Worm (Caenorhabditis elegans) whole organism, late embryonic: ENCODE data around the gene pqn-71.
A peak's percentile ranks its signal among the peaks of the same experiment; 100 is the strongest.

Experiments used
- F13H6.1 ChIP-seq: sonication (generic microtip); optimal IDR thresholded peaks from 2 replicates; lab custom pipeline; 2016; ENCODE audit warnings: missing genetic modification characterization, missing compliant biosample characterization
- K02D7.2 ChIP-seq: sonication (generic microtip); optimal IDR thresholded peaks from 2 replicates; lab custom pipeline; 2017; ENCODE audit warnings: mild to moderate bottlenecking, missing genetic modification characterization, missing compliant biosample characterization
- K09A11.1 ChIP-seq: sonication (generic microtip); optimal IDR thresholded peaks from 2 replicates; lab custom pipeline; 2017; ENCODE audit warnings: antibody characterized with exemption, mild to moderate bottlenecking, missing genetic modification characterization, missing compliant biosample characterization; ENCODE audit not compliant: insufficient read depth
- T23F11.4 ChIP-seq: fragments of 200-800 bp; sonication (Bioruptor generic); optimal IDR thresholded peaks from 2 replicates; lab custom pipeline; 2018; ENCODE audit warnings: mild to moderate bottlenecking, missing genetic modification characterization, missing compliant biosample characterization
- Y22D7AL.16 ChIP-seq: sonication (generic microtip); optimal IDR thresholded peaks from 2 replicates; lab custom pipeline; 2016; ENCODE audit warnings: missing genetic modification characterization, missing compliant biosample characterization
- ama-1 ChIP-seq: fragments of 150-350 bp; optimal IDR thresholded peaks from 2 replicates; lab custom pipeline; 2014
- ceh-14 ChIP-seq: sonication (generic microtip); optimal IDR thresholded peaks from 2 replicates; lab custom pipeline; 2016; ENCODE audit warnings: missing genotype, missing genetic modification characterization, missing compliant biosample characterization
- ceh-18 ChIP-seq: sonication (generic microtip); optimal IDR thresholded peaks from 2 replicates; lab custom pipeline; 2016; ENCODE audit warnings: missing genetic modification characterization, missing compliant biosample characterization
- ceh-19 ChIP-seq: fragments of 200-800 bp; sonication (Bioruptor generic); optimal IDR thresholded peaks from 2 replicates; lab custom pipeline; 2018; ENCODE audit warnings: mild to moderate bottlenecking, missing genetic modification characterization, missing compliant biosample characterization
- ceh-2 ChIP-seq: sonication (generic microtip); optimal IDR thresholded peaks from 2 replicates; lab custom pipeline; 2016; ENCODE audit warnings: missing genotype, missing genetic modification characterization, missing compliant biosample characterization
- ceh-24 ChIP-seq: sonication (generic microtip); optimal IDR thresholded peaks from 2 replicates; lab custom pipeline; 2016; ENCODE audit warnings: mild to moderate bottlenecking, missing genetic modification characterization, missing compliant biosample characterization
- ceh-31 ChIP-seq: sonication (generic microtip); optimal IDR thresholded peaks from 2 replicates; lab custom pipeline; 2016; ENCODE audit warnings: missing genetic modification characterization, missing compliant biosample characterization
- ceh-34 ChIP-seq: sonication (generic microtip); optimal IDR thresholded peaks from 2 replicates; lab custom pipeline; 2016; ENCODE audit warnings: mild to moderate bottlenecking, missing genetic modification characterization, missing compliant biosample characterization
- ceh-45 ChIP-seq: fragments of 200-800 bp; sonication (Bioruptor generic); IDR thresholded peaks from 2 replicates; pipeline ENCODE4 v1.3.6; 2022; ENCODE audit warnings: missing genetic modification reagents, missing genetic modification characterization, missing compliant biosample characterization
- ceh-48 ChIP-seq: sonication (generic microtip); optimal IDR thresholded peaks from 2 replicates; lab custom pipeline; 2016; ENCODE audit warnings: missing genetic modification characterization, inconsistent platforms, missing compliant biosample characterization
- dmd-4 ChIP-seq: sonication (generic microtip); optimal IDR thresholded peaks from 2 replicates; lab custom pipeline; 2016; ENCODE audit warnings: borderline replicate concordance, missing genetic modification characterization, missing compliant biosample characterization
- elt-2 ChIP-seq: sonication (generic microtip); optimal IDR thresholded peaks from 2 replicates; lab custom pipeline; 2016; ENCODE audit warnings: missing genetic modification reagents, missing genetic modification characterization, missing compliant biosample characterization
- eyg-1 ChIP-seq: sonication (generic microtip); optimal IDR thresholded peaks from 2 replicates; lab custom pipeline; 2016; ENCODE audit warnings: missing genotype, missing genetic modification characterization, missing compliant biosample characterization
- fax-1 ChIP-seq: sonication (generic microtip); optimal IDR thresholded peaks from 2 replicates; lab custom pipeline; 2016; ENCODE audit warnings: missing genotype, missing genetic modification characterization, missing compliant biosample characterization
- fkh-6 ChIP-seq: sonication (generic microtip); optimal IDR thresholded peaks from 2 replicates; lab custom pipeline; 2016; ENCODE audit warnings: missing genetic modification characterization, missing compliant biosample characterization
- gmeb-2 ChIP-seq: sonication (generic microtip); optimal IDR thresholded peaks from 2 replicates; lab custom pipeline; 2016; ENCODE audit warnings: missing genetic modification characterization, inconsistent platforms, missing compliant biosample characterization
- hlh-13 ChIP-seq: fragments of 200-800 bp; sonication (Bioruptor generic); optimal IDR thresholded peaks from 2 replicates; lab custom pipeline; 2018; ENCODE audit warnings: mild to moderate bottlenecking, missing genetic modification characterization, missing compliant biosample characterization
- hlh-6 ChIP-seq: sonication (generic microtip); optimal IDR thresholded peaks from 2 replicates; lab custom pipeline; 2016; ENCODE audit warnings: missing genotype, missing genetic modification characterization, missing compliant biosample characterization
- hlh-8 ChIP-seq: sonication (generic microtip); optimal IDR thresholded peaks from 2 replicates; lab custom pipeline; 2016; ENCODE audit warnings: missing genotype, missing genetic modification characterization, missing compliant biosample characterization
- madf-2 ChIP-seq: sonication (generic microtip); optimal IDR thresholded peaks from 2 replicates; lab custom pipeline; 2017; ENCODE audit warnings: missing genetic modification characterization, missing compliant biosample characterization
- nhr-11 ChIP-seq: fragments of 150-350 bp; optimal IDR thresholded peaks from 2 replicates; lab custom pipeline; 2014; ENCODE audit warnings: missing biosample characterization, missing genetic modification characterization
- nhr-232 ChIP-seq: sonication (generic microtip); optimal IDR thresholded peaks from 2 replicates; lab custom pipeline; 2016; ENCODE audit warnings: missing genetic modification characterization, missing compliant biosample characterization
- odd-2 ChIP-seq: sonication (generic microtip); optimal IDR thresholded peaks from 2 replicates; lab custom pipeline; 2017; ENCODE audit warnings: antibody characterized with exemption, mild to moderate bottlenecking, missing genetic modification characterization, missing compliant biosample characterization
- pag-3 ChIP-seq: sonication (generic microtip); optimal IDR thresholded peaks from 2 replicates; lab custom pipeline; 2016; ENCODE audit warnings: missing compliant biosample characterization, missing genetic modification characterization, borderline replicate concordance
- pat-9 ChIP-seq: fragments of 200-800 bp; sonication (Bioruptor generic); optimal IDR thresholded peaks from 2 replicates; lab custom pipeline; 2018; ENCODE audit warnings: mild to moderate bottlenecking, missing genetic modification characterization, moderate library complexity, missing compliant biosample characterization
- pax-1 ChIP-seq: fragments of 150-350 bp; optimal IDR thresholded peaks from 2 replicates; lab custom pipeline; 2014; ENCODE audit warnings: missing biosample characterization, missing genetic modification characterization
- pha-2 ChIP-seq: sonication (generic microtip); optimal IDR thresholded peaks from 2 replicates; lab custom pipeline; 2017; ENCODE audit warnings: mild to moderate bottlenecking, missing genetic modification characterization, missing compliant biosample characterization
- pha-4 ChIP-seq: fragments of 150-350 bp; optimal IDR thresholded peaks from 2 replicates; lab custom pipeline; 2018; ENCODE audit warnings: missing biosample characterization, missing genetic modification reagents, missing genetic modification characterization
- pros-1 ChIP-seq: fragments of 150-350 bp; optimal IDR thresholded peaks from 2 replicates; lab custom pipeline; 2014; ENCODE audit warnings: missing biosample characterization, missing genetic modification reagents, missing genetic modification characterization
- sdc-2 ChIP-seq: sonication (generic microtip); optimal IDR thresholded peaks from 2 replicates; lab custom pipeline; 2016; ENCODE audit warnings: missing genotype, missing genetic modification characterization, missing compliant biosample characterization
- sox-2 ChIP-seq: fragments of 200-800 bp; sonication (Bioruptor generic); IDR thresholded peaks from 2 replicates; pipeline ENCODE4 v1.3.6; 2022; ENCODE audit warnings: missing genetic modification reagents, missing genetic modification characterization, missing compliant biosample characterization
- sox-4 ChIP-seq: sonication (generic microtip); optimal IDR thresholded peaks from 2 replicates; lab custom pipeline; 2017; ENCODE audit warnings: mild to moderate bottlenecking, missing genetic modification characterization, inconsistent platforms, missing compliant biosample characterization
- tbx-7 ChIP-seq: sonication (generic microtip); optimal IDR thresholded peaks from 2 replicates; lab custom pipeline; 2016; ENCODE audit warnings: missing genotype, missing genetic modification characterization, missing compliant biosample characterization
- ttx-3 ChIP-seq: sonication (generic microtip); optimal IDR thresholded peaks from 2 replicates; lab custom pipeline; 2016; ENCODE audit warnings: missing genetic modification reagents, missing genetic modification characterization, missing compliant biosample characterization
- unc-3 ChIP-seq, 2 experiments: fragments of 200-800 bp in 1 of 2; sonication (Bioruptor generic) in 1 of 2; sonication (generic microtip) in 1 of 2; conservative IDR thresholded peaks in 1 of 2; optimal IDR thresholded peaks in 1 of 2; 2 replicates each; pipeline versions ENCODE4 v1.3.6 to Lab custom; 2016 to 2022; ENCODE audit warnings: missing compliant biosample characterization in 2 of 2, missing genetic modification characterization in 2 of 2, missing genetic modification reagents in 1 of 2
- unc-42 ChIP-seq: sonication (generic microtip); optimal IDR thresholded peaks from 2 replicates; lab custom pipeline; 2016; ENCODE audit warnings: missing genotype, missing genetic modification characterization, missing compliant biosample characterization

Gene pqn-71

ce11 chrV:15465032-15465727 lies at the start of gene pqn-71 (continued):
- TF ChIP-seq nhr-232 (peak; percentile 79), pat-9 (tag; lab: Kevin White, UChicago) (peak; percentile 87), odd-2 (tag; lab: Kevin White, UChicago) (no peak), ttx-3 (tag; lab: Kevin White, UChicago) (peak; percentile 84), pag-3 (tag; lab: Kevin White, UChicago) (peak; percentile 30), dmd-4 (peak; percentile 93), eyg-1 (tag; lab: Kevin White, UChicago) (peak; percentile 47), K02D7.2 (tag; lab: Kevin White, UChicago) (peak; percentile 78), F13H6.1 (tag; lab: Kevin White, UChicago) (peak; percentile 76), pros-1 (tag; lab: Kevin White, UChicago) (peak; percentile 29), fkh-6 (tag; lab: Kevin White, UChicago) (peak; percentile 83), unc-42 (peak; percentile 2), pax-1 (tag; lab: Kevin White, UChicago) (no peak), hlh-13 (GFP tag; lab: Kevin White, UChicago) (peak; percentile 67), madf-2 (peak; percentile 90), elt-2 (tag; lab: Kevin White, UChicago) (peak; percentile 91), ceh-34 (tag; lab: Kevin White, UChicago) (peak; percentile 86), ceh-18 (peak; percentile 72)

DNA sequence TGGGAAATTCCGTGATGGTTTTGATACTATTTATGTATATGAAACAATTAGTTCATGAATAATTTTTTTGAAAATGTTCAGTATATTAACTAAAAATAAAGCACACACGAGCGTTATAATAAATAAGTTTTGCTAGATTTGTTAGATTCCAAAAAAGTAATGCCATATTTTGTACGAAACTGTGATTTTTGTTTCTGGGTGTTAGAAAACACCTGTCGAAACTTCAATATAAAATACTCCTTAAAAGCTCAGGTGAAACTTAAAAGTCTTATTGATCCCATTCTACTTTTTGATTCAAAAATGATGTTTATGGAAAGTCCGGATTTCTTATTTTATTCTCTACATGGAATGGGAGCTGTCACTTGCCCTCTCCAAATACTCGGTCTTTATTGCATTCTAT lies 49.5 kb upstream of the pqn-71 start, which contains the start of gene srh-265:
Gene srh-265 (plus strand): TSS at position 301 of the 400 bp plus-strand sequence.
- TF ChIP-seq pha-4 (tag; lab: Kevin White, UChicago) (no peak), ama-1 (lab: Kevin White, UChicago) (no peak), hlh-8 (no peak), pha-2 (tag; lab: Kevin White, UChicago) (no peak), ceh-48 (tag; lab: Kevin White, UChicago) (no peak), tbx-7 (tag; lab: Kevin White, UChicago) (no peak), ceh-24 (tag; lab: Kevin White, UChicago) (no peak), Y22D7AL.16 (tag; lab: Kevin White, UChicago) (no peak), sox-4 (tag; lab: Kevin White, UChicago) (no peak), ceh-34 (tag; lab: Kevin White, UChicago) (no peak), T23F11.4 (GFP tag; lab: Kevin White, UChicago) (no peak), ceh-19 (no peak), unc-3 (GFP tag; conservative IDR thresholded peaks at IDR 0.05; lab: Robert Waterston, UW) (no peak), unc-3 (tag; optimal IDR thresholded peaks at IDR 0.05; lab: Kevin White, UChicago) (no peak), ttx-3 (tag; lab: Kevin White, UChicago) (no peak), sdc-2 (no peak), nhr-11 (no peak), ceh-45 (GFP tag; lab: Robert Waterston, UW) (no peak)

DNA sequence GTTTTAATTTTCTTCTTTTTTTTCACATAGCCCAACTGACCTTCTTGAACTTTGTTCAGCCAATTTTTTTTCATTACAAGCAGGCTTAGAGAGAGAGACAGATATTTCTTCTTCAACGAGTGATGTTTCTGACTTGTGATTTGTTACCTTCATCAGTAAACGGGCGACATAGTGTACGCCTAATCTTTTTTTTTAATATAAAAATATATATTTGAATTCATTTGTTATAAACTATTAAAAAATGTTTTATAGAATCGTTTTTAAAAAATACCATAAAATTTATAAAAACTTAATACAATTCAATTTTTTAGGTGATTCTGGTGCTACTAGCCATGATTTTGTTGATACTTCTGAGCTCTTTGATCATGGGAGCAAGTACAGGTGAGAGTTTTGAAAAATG lies 47.7 kb upstream of the pqn-71 start, which contains the start of gene T06E6.10:
Gene T06E6.10 (plus strand): TSS at position 301 of the 400 bp plus-strand sequence.
- TF ChIP-seq ceh-14 (tag; lab: Kevin White, UChicago): no peak
- TF ChIP-seq unc-42: no peak
- no peak for TF ChIP-seq ceh-31 (tag; lab: Kevin White, UChicago)
- TF ChIP-seq pat-9 (tag; lab: Kevin White, UChicago): no peak
- TF ChIP-seq eyg-1 (tag; lab: Kevin White, UChicago): no peak
- TF ChIP-seq pha-2 (tag; lab: Kevin White, UChicago): no peak
- no peak for TF ChIP-seq ceh-48 (tag; lab: Kevin White, UChicago)
- no peak for TF ChIP-seq K09A11.1 (tag; lab: Kevin White, UChicago)
- no peak for TF ChIP-seq unc-3 (GFP tag; conservative IDR thresholded peaks at IDR 0.05; lab: Robert Waterston, UW)
- TF ChIP-seq unc-3 (tag; optimal IDR thresholded peaks at IDR 0.05; lab: Kevin White, UChicago): no peak
- TF ChIP-seq ceh-19: no peak
- no peak for TF ChIP-seq sox-2 (GFP tag; lab: Robert Waterston, UW)
- no peak for TF ChIP-seq hlh-6 (tag; lab: Kevin White, UChicago)
- no peak for TF ChIP-seq ceh-2
- TF ChIP-seq gmeb-2 (tag; lab: Kevin White, UChicago): no peak
- TF ChIP-seq fax-1 (tag; lab: Kevin White, UChicago): no peak
- TF ChIP-seq sox-4 (tag; lab: Kevin White, UChicago): no peak
- no peak for TF ChIP-seq madf-2
- TF ChIP-seq T23F11.4 (GFP tag; lab: Kevin White, UChicago): no peak
